Worm (Caenorhabditis elegans): ENCODE measurements around the gene C13F10.1.

Gene C13F10.1

DNA sequence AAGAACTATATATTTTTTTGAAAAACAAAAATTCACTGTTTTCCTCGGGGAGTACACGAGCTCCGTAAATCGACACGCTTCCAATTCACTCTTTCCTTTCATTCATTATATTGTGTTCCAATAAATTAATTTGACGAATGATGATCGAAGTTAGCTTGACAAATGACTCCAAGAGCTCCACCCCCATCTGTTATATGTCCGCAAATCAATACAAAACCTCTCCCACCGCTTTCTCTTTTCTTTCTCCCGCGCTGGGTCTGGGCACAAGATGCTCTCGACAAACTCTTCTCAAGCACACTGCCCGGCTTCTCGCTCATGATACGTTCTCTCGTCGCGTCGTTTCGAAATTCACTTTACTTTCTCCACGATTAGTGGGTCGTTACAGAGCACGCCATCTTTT is at the start of gene C13F10.1:
TSS of gene C13F10.1 (plus strand) at position 138 of the 400 bp plus-strand sequence.
- TF ChIP-seq unc-62 (GFP tag; optimal IDR thresholded peaks at IDR 0.05) = no peak

DNA sequence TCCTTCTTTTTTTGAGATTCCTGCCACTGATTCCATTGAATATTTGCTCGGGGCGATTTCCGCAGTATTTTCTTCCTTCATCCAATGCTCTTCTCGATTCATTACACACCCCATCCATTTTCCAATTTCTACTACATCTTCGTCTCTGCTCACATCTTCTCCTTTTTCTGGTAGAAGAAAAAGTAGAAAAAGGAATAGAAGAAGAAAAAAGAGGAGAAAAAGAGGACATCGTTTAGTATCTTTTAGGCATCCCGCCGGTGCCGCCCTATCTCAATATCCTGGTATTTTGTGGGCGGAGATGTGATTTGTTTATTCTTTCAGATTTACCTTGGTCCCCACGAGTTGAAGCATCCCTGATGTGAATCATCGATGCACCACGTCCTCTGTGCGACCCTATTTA is 48.7 kb upstream of the C13F10.1 start, which contains the start of gene lgc-39:
TSS of gene lgc-39 (plus strand) at position 301 of the 400 bp plus-strand sequence.
- TF ChIP-seq unc-62 (GFP tag; optimal IDR thresholded peaks at IDR 0.05) = no peak

DNA sequence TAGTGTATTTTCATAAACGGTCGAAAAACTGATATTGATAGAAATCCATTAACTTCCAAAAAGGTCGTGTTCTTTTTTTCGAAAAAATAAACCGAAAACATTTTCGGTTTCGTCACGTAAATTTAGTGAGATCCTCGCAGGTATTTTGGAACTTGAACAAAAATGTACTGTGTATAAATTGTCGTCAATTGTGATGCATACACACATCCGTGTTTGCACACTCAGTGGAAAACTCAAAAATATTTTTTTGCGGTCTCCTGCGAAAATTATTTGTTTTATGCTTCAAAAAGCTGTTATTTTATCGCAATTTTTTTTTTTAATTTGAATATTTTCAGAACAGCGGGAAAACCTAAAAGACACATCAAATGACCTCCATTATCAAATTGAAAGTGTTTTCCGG is 45.0 kb upstream of the C13F10.1 start, which contains the start of gene cpsf-2:
TSS of gene cpsf-2 (plus strand) at position 330 of the 400 bp plus-strand sequence.
- TF ChIP-seq unc-62 (GFP tag; optimal IDR thresholded peaks at IDR 0.05) = no peak

DNA sequence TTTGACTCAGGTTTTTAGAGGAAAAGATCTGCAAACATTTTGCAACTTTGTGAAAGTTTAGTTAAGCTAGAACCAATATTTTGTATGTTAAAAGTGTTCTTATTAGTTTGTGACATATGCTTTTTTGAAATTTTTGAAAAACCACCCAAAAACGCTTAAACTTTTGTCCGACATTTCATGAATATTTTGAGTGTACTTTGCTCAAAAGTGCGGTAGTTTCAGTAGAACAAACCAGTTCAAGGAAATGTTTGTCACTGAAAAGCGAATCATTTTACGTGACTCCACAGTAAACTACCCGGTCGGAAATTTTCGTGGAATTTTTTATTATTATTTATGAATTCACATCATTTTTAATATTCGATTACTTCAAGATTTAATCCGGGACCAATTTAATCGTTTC is 39.3 kb upstream of the C13F10.1 start, which contains the start of gene pitr-5:
TSS of gene pitr-5 (plus strand) at position 301 of the 400 bp plus-strand sequence.
- TF ChIP-seq unc-62 (GFP tag; optimal IDR thresholded peaks at IDR 0.05) = no peak

DNA sequence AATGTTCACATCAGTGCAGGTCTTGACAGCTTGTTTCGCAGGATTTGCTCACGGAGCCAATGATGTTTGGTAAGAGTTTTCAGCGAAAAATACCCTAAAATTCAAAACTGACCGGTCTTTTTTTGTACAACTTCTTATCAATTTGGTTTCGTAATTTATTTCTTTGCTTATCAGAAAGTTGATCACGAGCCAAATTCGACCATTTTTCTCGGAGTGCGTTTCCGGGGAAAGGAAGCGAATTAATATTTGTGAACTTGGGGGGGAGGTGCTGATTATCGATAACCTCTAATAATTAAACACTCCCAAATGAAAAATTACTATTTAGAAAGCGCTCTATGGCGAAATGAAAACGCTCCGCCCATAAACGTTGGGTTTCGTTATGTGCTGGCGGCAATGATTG is 37.3 kb upstream of the C13F10.1 start:
- TF ChIP-seq unc-62 (GFP tag; optimal IDR thresholded peaks at IDR 0.05) = no peak

DNA sequence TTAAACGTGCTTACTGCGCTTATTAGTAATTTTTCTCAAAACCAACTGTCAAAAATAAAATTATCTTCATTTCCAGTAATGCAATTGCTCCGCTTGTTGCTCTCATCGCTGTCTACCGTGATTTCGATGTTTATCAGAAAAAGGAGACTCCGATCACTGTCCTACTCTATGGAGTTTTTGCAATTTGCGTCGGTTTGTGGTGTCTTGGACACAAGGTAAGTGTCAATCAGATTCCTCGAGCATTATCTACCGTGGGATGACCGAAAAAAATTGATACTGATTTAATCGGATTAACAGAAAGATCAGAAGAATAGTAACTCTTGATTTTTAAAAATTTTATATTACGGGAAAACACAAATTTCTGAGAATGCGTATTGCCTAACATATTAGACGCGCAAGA is 36.6 kb upstream of the C13F10.1 start:
- no peak for TF ChIP-seq unc-62 (GFP tag; optimal IDR thresholded peaks at IDR 0.05)

DNA sequence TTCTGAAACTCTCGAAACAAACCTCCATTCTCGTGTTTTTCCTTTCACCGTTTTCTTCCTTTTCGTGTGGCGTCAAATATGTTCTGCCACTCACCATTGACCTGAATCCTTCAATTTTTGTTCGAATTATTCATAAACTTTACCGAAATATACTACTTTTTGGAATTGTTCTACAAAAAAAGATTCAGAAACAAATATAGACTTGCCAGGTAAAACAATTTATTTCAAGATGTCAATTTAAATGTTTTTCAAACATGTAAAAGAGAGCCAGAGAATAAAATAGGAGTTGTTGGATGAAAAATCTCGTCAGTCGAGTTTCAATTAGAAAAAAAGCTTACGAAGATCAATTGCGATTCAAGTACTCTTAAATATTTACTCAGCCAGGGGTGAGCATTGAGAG is 30.3 kb upstream of the C13F10.1 start, which contains the start of gene F09G2.8:
TSS of gene F09G2.8 (minus strand) at position 101 of the 400 bp plus-strand sequence.
- TF ChIP-seq unc-62 (GFP tag; optimal IDR thresholded peaks at IDR 0.05) = no peak

DNA sequence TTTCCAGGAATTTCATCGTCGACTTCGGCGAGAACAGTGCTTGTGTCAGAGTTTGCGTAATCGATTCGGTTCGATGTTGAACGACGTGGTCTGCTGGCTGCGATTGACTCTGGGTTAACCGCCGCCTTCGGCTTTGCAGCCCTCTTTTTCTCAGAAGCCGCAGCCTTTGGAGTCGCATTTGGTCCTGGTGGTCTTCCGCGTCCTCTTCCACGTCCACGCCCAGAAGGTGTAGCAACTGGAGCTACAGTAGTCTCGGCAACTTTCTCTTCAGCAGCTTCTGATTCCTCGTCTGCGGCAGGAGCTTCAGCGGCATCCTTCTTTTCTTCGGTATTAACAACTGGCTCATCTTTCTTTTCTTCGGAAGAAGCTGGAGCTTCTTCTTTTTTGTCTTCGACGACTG is 29.1 kb upstream of the C13F10.1 start:
- no peak for TF ChIP-seq unc-62 (GFP tag; optimal IDR thresholded peaks at IDR 0.05)

DNA sequence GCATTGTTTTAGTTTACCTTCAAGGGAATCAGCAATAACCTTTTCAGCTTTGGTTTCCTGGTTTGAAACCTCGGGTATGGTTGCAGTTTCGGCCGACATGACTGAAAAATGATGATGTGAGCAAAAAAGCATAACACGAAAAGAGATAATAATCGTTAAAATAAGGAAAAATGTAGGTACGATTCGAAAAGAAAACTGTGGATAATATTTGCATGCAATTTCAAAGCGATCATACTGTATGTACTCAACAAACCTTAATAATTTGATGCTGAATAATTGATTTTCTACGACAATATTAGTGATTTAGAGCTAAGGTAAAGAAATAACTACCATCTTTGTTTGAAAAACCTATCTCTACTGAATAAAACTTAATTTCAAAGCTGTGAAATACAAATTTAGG is 27.8 kb upstream of the C13F10.1 start, which contains the start of gene attf-2:
TSS of gene attf-2 (minus strand) at position 101 of the 400 bp plus-strand sequence.
- no peak for TF ChIP-seq unc-62 (GFP tag; optimal IDR thresholded peaks at IDR 0.05)

DNA sequence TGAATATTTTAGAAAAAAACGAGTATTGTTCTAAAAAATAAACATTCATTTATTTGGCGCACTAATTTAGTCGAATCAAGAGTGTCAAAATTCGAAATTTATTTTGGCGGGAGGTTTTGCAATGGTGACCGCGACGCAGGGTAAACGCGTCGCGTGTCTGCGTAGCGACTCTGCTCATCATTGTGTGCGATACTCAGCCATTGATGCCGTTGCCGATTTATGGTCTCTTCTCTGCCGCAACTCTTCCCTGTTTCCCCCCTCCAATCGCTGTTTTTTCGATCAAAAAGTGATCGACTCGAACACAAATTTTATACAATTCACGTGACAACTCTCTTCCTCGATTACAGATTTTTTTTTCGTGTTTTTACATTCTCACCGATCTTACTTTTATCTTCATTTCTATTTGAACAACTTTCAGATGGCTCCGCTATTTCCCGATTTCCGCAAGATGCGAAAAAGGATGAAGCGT is 27.3 kb upstream of the C13F10.1 start, which contains the start of gene F09G2.2:
TSS of gene F09G2.2 (plus strand) at position 419 of the 469 bp plus-strand sequence.
- no peak for TF ChIP-seq unc-62 (GFP tag; optimal IDR thresholded peaks at IDR 0.05)

DNA sequence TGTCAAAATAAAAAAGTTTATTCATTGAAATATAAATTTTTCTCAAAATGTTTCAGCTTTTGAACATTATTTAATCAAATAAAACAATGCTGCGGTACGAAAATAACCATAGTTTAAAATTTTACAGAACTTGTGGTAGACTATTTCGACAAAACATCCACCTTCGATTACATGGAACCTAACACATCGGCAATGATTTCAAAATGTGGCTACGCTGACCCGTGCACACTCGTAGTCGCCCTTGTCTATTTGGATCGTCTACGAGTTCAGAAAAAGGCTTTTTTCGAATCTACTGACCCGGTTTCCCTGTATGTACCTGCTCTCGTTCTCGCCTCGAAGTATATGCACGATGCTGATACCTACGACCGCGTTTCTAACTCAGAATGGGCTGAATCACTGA is 26.8 kb upstream of the C13F10.1 start:
- no peak for TF ChIP-seq unc-62 (GFP tag; optimal IDR thresholded peaks at IDR 0.05)

DNA sequence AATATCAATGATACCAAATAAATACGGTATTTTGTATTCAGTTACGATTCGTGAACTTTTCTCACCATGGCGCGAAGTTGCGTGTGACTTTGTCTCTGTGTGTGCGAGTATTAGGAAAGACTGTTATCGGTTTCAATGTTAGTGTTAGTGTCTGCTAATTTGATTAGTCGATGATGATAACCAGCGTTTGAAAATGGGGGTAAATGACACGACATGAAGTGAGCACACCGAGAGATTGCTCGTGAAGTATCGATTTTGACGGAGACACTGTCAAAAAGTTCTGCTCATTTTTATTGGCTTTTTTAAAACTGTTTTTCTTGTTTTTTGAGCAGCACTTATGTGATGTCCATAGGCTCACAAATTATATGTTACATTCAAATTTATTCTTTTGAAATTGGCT is 25.5 kb upstream of the C13F10.1 start:
- no peak for TF ChIP-seq unc-62 (GFP tag; optimal IDR thresholded peaks at IDR 0.05)

DNA sequence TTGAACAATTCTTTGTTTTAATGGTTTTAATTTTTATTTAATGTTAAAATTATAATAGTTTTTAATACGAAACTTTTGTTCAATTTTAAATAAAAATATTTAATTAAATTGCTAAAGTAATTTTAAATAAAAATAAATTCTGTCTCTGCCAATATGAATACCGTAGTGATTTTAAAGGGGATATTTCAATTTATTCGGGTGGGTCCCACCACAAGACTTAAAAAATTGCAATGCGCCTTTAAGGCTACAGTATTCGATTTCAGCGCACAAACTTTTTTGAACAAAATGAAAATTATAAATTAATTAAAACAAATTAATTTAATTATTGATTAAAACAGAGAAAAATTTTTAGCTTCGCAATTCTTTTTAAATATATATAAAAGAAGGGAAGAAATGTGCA is 24.8 kb upstream of the C13F10.1 start:
- no peak for TF ChIP-seq unc-62 (GFP tag; optimal IDR thresholded peaks at IDR 0.05)

DNA sequence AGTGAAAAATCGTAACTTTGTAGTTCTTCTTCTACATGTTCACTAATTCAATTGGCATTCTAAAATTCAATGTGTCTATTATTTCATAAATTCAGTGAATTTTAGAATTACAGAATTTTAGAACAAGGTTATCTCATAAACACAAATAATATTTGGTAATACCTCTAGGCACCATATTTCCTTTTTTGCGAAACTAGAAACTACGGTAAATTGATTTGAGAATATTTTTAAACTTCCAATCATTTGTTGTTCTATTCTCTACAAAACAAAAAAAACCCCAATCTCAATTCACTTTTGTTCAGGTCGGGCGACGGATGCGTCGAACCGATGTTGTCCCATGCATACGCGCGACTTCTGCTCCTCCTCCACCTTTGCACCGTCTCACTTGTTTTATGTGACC is 23.9 kb upstream of the C13F10.1 start, which contains the start of gene F09G2.1:
TSS of gene F09G2.1 (plus strand) at position 301 of the 400 bp plus-strand sequence.
- TF ChIP-seq unc-62 (GFP tag; optimal IDR thresholded peaks at IDR 0.05) = no peak

DNA sequence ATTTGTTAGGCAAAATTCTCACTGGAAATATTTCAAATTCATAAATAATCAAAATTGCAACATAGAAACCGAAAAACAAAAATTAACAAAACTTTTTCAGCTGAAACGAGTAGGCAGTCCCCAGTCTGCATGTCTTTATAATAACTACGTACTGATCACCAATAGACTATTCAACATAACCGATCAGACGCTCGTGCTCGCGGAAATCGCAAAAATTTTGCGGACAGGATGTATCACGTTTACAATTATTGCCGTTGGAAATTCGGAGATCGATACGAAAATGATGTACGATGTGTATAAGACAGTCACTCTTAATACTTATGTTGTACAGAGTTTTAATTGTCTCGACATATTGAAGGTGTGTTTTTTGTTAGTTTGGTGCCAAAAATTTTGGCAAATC is 22.5 kb upstream of the C13F10.1 start:
- no peak for TF ChIP-seq unc-62 (GFP tag; optimal IDR thresholded peaks at IDR 0.05)

DNA sequence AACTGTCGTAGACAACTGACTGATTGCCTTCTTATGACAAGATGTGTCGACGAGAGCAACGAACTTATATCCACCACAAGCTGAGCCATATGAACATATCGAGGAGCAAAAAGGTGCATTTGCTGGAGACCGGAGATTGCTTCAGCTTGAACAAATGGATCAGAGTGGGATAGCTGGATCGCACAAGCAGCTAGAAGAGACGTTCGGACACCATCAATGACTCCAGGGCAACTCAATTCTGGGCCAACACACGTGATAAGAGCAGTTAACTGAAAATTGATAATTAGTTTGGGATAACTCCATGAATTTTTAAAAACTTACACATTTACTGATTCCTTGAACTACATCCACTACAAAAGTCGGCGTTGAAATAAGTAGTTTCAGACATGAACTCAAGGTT is 14.9 kb upstream of the C13F10.1 start:
- TF ChIP-seq unc-62 (GFP tag; optimal IDR thresholded peaks at IDR 0.05) = no peak

DNA sequence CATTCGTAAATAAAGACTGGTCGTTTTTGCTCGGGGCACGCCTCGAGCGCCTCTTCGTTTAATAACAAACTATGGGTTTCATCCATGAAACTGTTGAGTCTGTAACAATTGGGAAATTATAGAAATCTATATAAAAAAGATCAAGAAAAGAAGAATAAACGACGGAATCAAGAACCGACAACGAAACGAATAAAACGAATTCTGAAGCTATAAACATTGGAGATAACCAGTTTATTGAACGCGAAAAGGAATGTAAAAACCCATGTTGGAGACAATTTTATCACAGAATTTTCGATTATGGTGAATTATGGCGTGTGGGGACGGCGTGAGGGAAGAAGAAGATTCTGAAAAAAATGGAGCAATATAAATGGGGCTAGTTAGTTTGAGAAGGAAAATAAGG is 9.1 kb upstream of the C13F10.1 start, which contains the start of gene soap-1:
TSS of gene soap-1 (minus strand) at position 101 of the 400 bp plus-strand sequence.
- no peak for TF ChIP-seq unc-62 (GFP tag; optimal IDR thresholded peaks at IDR 0.05)

DNA sequence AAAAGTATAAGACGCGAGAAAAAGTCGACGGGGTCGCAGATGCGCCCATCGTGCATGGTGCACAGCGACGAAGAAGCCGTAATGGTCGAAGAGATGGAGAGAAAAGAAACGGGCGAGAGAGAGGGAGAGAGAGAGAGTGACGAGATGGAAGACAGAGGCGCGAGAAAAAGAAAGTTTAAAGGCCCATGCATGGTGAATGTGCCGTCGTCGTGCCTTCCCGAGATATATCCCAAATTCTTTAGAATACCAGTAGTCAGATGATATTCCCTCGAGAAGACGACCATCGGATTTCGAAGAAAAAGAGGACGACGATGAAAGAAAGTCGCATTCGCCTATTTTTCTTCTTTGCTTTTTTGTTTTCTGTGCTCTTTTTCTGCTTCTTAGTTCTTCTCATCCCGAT is 7.9 kb upstream of the C13F10.1 start:
- TF ChIP-seq unc-62 (GFP tag; optimal IDR thresholded peaks at IDR 0.05) = no peak
